Fruit fly (Drosophila melanogaster) whole organism, larva: ENCODE data around the gene CG14929.

Experiments used
- noc ChIP-seq: fragments of 200-800 bp; sonication (Bioruptor generic); optimal IDR thresholded peaks from 3 replicates; lab custom pipeline; 2019; ENCODE audit warnings: missing biosample characterization, mild to moderate bottlenecking, missing genetic modification characterization, moderate library complexity

The CG14929 gene

DNA sequence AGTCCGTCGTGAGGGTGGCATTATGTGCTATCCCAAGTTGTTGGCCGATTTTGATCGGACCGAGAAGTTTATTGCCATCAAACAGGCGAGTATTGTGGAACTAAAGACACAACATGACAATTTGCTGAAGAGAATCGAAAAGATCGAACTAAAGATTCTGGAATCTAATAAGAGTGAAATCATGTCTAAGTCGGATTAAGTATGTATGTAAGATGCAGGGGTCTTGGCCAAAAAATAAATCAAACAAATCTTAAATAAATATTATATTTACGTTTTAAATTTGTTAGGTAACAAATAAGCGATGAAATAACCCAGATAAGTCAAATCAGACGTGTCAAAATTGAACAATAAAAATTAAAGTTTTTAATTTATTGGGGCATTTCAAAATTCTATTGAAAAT, at the start of gene CG14929:
CG14929 (plus strand) TSS at position 301 of the 400 bp plus-strand sequence.
- TF ChIP-seq noc (tag; lab: Kevin White, UChicago) = no peak

DNA sequence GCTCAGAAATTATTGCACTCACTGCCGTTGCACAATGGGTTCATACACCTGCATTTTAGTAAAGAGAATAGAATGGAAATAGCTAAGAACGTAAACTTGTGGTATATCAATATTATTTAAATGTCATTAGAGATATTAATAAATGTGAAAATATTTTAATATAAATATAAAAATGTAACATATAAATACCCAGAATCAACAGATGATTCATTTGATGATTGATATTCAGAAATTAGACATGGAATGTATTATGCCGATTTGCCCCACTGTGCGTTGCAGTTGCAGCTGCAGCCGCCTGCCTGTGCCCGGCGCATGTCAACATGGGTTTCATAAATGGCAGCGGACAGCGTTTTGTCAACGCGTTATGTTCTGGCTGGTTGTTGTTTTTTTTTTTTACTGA, 49.7 kb upstream of the CG14929 start:
- TF ChIP-seq noc (tag; lab: Kevin White, UChicago) = no peak

DNA sequence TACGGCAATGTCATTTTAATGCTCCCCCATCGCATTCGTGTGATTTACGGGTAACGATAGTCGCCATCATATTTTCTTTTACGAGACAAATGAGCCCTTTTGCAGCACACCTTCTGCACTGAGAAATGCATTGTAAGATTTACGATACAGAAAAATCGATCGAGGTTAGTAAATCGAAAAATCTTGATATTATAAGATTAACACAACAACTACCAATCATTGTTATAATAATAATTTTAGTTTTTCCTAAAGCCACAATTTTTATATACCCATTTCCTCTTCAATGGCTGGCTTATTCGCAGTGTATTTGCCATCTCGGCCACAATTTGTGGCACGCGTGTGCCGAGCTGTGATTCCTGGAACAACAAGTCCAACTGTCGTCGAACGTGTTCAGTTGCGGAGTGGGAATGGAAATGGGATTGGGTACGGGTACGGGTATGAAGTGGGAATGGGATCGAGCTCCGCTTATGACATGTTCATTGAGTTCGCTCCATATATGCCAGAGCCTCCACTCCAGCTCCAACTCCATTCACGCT, 47.6 kb upstream of the CG14929 start:
- no peak for TF ChIP-seq noc (tag; lab: Kevin White, UChicago)

DNA sequence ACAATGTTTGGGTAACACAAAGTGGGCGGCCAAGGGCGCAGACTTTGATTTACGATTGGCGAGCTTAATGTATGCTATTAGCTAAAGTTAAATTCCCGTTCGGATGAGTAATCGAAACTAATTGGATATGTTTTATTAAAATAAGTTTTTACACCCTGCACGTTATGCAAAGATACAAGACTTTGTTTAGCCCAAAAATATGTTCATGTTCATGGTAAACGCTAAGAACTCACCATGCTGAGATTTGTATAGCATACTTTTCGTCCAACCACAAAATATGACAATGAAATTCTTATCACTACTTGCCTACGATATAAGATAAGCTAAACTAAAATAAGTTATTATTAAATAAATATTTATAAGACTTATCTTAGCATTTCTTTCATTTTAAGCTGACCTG, 44.7 kb upstream of the CG14929 start:
- TF ChIP-seq noc (tag; lab: Kevin White, UChicago) = no peak

DNA sequence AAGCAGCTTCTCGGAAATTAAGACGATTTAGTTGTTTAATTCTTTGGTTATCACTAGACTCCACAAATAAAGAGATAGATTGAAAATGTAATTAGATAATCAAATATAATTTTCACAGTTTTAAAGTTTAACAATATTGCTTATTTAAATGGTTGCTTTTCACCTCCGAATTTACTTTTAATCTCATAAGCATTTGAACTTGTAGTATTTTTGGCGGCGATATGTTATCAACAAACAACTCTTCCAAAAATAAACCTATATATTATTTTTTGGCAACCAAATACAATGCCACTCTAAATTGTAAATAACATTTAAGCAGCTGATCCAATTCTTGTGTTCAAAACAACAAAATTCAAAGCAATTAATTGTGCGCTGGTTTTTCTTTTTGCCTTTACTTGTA, 35.2 kb upstream of the CG14929 start, which contains the start of the genes CG43355 and sala:
CG43355 (plus strand) TSS at position 301 of the 400 bp plus-strand sequence.
sala (plus strand) TSS at position 301 of the 400 bp plus-strand sequence.
- no peak for TF ChIP-seq noc (tag; lab: Kevin White, UChicago)

DNA sequence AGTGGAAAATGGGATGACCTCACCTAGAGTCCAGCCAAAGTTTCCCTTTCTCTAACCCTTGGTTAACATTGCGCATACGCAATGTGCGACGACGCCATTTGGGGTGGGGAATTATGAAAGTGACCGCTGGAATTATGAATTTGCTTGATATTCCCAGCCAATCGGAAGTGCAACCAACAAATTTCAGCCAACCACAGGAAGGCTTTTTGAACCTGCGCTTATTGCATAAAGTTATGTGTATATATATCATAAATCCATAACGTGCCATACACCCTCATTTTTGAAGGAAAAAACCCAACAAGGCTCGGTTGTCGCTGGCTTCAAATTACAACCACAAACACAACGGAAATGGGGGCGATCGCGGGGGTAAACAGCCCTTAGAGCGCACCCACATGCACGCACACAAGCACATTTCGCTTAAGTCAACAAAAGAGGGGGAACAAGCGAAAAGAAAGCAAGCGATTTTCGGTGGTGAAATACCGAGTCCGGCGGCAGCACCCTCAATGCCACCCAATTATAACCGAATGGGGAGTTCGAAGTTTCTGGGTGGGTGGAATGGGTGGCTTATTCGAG, 31.1 kb upstream of the CG14929 start:
- TF ChIP-seq noc (tag; lab: Kevin White, UChicago) = no peak

dm6 chr2L:11493933-11494332, 25.7 kb upstream of the CG14929 start:
- no peak for TF ChIP-seq noc (tag; lab: Kevin White, UChicago)

DNA sequence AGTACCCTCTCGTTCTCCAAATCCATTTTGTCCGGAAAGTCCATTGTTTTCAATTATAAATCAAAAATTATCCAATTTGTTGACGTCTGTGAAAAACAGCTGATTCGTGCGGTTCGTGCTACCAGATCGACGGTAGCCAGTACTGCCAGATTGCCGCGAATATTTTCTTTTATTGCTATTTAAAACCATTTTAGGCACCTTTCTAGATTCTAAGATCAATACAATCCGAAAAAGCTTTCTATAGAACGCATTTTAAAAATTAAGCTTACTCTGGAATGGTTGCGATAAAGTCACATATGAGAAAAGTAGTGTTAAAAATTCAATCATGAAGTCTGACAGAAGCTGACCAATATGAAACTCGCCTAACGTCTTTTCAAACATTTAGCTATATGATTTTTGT, 20.8 kb upstream of the CG14929 start, which contains the start of gene Cog8:
Cog8 (minus strand) TSS at position 110 of the 400 bp plus-strand sequence.
- TF ChIP-seq noc (tag; lab: Kevin White, UChicago) = no peak

- TF ChIP-seq noc (tag; lab: Kevin White, UChicago) = no peak
Measured at dm6 chr2L:11500649-11501048, 19.0 kb upstream of the CG14929 start.

DNA sequence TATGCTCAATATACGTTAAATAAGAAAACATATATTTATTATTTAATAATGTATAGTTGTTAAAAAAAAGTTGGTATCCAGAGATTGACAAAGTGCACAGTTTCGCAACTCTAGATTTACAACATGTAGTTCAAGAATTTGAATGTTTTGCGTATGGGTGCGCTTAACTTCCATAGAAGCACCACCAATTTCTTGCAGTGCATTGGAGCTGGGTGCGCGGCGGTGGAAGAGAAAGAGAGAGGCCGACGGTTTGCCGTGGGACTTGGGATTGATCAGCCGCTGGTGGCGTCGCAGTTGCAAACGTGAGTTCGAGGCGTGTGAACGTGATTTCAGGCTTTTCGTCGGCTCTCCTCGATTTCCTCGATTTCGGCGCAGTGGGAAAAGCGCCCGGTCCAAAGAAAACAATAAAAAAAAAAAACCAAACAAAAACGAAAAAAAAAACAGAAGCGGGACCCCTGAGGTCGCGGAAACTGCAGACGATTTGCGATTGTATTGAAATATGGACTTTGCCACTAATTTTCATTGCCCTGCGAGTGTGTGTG, 18.1 kb upstream of the CG14929 start, which contains the start of gene spz4:
spz4 (plus strand) TSS at position 289 of the 542 bp plus-strand sequence.
- TF ChIP-seq noc (tag; lab: Kevin White, UChicago) = no peak

- no peak for TF ChIP-seq noc (tag; lab: Kevin White, UChicago)
Measured at dm6 chr2L:11502698-11503097, 16.9 kb upstream of the CG14929 start.

DNA sequence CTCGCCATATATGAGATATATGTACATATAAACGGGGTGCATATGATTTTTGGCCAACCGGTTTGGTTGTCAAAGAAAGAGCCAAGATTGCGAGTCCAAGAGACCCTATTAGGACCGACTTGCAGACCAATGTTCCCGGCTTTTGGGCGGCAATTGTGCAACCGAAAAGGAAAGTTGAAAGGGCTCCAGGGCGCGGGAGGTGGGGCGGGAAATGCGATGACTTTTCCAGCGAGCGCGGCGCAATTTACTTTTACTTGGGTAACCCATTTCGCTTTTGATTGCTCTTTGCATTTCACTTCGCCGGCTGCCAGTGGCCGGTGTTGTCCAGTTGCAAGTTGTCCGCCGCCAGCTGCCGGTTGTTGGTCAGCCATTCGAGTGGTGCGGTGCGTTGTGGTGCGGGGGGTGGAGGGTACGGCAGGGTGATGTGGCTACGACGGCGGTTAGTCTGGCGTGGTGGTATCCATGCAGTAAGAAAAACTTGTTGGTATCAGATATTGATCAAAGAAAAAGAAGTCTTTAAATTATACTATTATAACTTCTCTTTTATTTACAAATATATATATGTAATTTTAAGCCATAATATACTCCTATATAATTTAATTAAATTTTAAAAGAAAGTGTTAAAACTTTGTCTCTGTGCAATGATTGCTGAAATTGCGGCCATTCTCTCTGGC, 14.6 kb upstream of the CG14929 start:
- no peak for TF ChIP-seq noc (tag; lab: Kevin White, UChicago)

dm6 chr2L:11516526-11517441, 2.8 kb upstream of the CG14929 start, which contains the start of the genes Dlg5 and CG4970:
Dlg5 (minus strand) TSS chr2L:11517081.
CG4970 (plus strand) TSS chr2L:11517391.
- TF ChIP-seq noc (tag; lab: Kevin White, UChicago) = no peak

DNA sequence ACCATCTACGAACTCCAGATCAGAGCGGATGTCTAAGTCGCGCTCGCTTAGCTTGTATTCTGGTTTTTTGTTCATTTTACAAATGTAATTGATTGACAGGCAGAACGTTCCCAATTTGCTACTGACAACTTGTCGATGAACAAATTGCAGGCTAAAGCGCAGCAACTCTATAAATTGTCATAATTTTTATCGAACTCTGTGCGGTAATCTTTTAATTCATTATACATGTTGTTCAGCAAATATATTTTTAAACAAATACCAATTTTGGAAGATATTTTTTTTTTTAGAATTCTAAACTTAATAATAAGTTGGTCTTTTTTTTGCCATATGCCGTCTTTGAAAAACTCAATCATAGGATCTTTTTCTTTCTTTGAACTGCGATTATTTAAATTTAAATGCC, 1.6 kb downstream of the CG14929 start, which contains the start of gene CG14930:
CG14930 (minus strand) TSS at position 101 of the 400 bp plus-strand sequence.
- no peak for TF ChIP-seq noc (tag; lab: Kevin White, UChicago)

DNA sequence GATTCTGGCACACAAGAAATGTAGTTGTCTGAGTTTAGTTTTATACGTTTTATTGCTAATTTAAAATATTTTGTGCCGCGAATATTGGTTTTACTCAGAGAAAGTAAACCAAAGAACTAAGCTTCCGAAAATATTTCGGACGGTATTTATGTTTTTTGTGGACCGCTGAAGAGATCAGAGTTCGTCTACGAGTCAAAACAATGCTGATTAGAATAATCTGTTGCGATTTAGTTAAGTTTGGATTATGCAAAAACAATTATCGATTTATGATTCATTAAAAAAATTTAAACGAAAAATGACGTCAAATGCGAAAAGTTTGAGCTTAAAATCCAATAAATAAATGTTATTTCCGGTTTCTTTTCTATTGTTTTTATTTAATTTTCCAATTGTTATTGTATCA, 3.0 kb downstream of the CG14929 start, which contains the start of gene CG43153:
CG43153 (minus strand) TSS at position 101 of the 400 bp plus-strand sequence.
- no peak for TF ChIP-seq noc (tag; lab: Kevin White, UChicago)
